Fruit fly (Drosophila melanogaster): ENCODE data around the gene CG9400.

CG9400 gene

DNA sequence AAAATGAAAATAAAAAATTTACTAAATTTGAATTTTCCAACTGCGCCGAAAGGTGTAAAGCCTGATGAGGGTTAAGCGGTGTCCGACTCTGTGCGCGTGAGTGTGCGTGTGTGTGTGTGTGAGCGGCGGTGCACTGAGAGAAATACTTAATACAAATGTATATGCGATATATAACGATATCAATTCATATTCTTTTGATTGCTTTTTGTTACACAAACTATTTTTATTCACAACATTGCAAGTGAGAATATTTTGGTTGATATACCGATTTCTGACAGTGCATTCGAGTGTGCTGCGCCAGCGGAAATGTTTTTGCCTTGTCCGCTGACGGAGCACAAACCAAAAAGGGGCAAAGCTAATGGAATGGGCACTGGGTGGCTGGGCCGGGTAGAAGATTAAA lies 43.0 kb upstream of the CG9400 start (continued):
- TF ChIP-seq CG13775 (GFP tag; optimal IDR thresholded peaks at IDR 0.05) (no peak), Atf6 (GFP tag; IDR thresholded peaks at IDR 0.05) (no peak), otp (GFP tag; IDR thresholded peaks at IDR 0.05) (no peak), ab (GFP tag; optimal IDR thresholded peaks at IDR 0.05) (no peak), lov (optimal IDR thresholded peaks at IDR 0.05) (no peak), lov (GFP tag; IDR thresholded peaks at IDR 0.05) (no peak), dmrt11E (tag; optimal IDR thresholded peaks at IDR 0.05) (no peak), CG18262 (tag; optimal IDR thresholded peaks at IDR 0.05) (no peak), twi (tag; optimal IDR thresholded peaks at IDR 0.05) (no peak), CG17829 (tag; optimal IDR thresholded peaks at IDR 0.05) (no peak), emc (GFP tag; optimal IDR thresholded peaks at IDR 0.05) (no peak), CG7839 (tag; optimal IDR thresholded peaks at IDR 0.05) (peak; percentile 33), CG4820 (GFP tag; optimal IDR thresholded peaks at IDR 0.05) (no peak), CG11398 (GFP tag; optimal IDR thresholded peaks at IDR 0.05) (no peak), CG2120 (GFP tag; optimal IDR thresholded peaks at IDR 0.05) (peak; percentile 10), CG4404 (GFP tag; IDR thresholded peaks at IDR 0.05) (no peak), bab2 (GFP tag; optimal IDR thresholded peaks at IDR 0.05) (no peak), wdn (GFP tag; IDR thresholded peaks at IDR 0.05) (no peak), CG10462 (GFP tag; optimal IDR thresholded peaks at IDR 0.05) (no peak), CG12769 (tag; optimal IDR thresholded peaks at IDR 0.05) (peak; percentile 38), Sox102F (GFP tag; optimal IDR thresholded peaks at IDR 0.05) (peak; percentile 27), E2f2 (GFP tag; IDR thresholded peaks at IDR 0.05) (no peak), B-H1 (GFP tag; IDR thresholded peaks at IDR 0.05) (no peak), disco-r (GFP tag; optimal IDR thresholded peaks at IDR 0.05) (no peak), seq (GFP tag; IDR thresholded peaks at IDR 0.05) (no peak), CG7271 (tag; optimal IDR thresholded peaks at IDR 0.05) (no peak), D19A (tag; optimal IDR thresholded peaks at IDR 0.05) (no peak), repo (GFP tag; optimal IDR thresholded peaks at IDR 0.05) (no peak), Hr39 (optimal IDR thresholded peaks at IDR 0.05) (no peak), zen2 (GFP tag; IDR thresholded peaks at IDR 0.05; ENCODE audit: partially characterized antibody) (no peak), sc (optimal IDR thresholded peaks at IDR 0.05) (no peak), sc (GFP tag; optimal IDR thresholded peaks at IDR 0.05) (no peak), CG10543 (GFP tag; optimal IDR thresholded peaks at IDR 0.05) (no peak), stc (GFP tag; IDR thresholded peaks at IDR 0.05) (no peak), Tbp (GFP tag; optimal IDR thresholded peaks at IDR 0.05) (no peak), CG15269 (tag; optimal IDR thresholded peaks at IDR 0.05) (peak; percentile 3), cad (GFP tag; optimal IDR thresholded peaks at IDR 0.05) (no peak), ems (GFP tag; optimal IDR thresholded peaks at IDR 0.05) (no peak), CG2678 (tag; optimal IDR thresholded peaks at IDR 0.05) (peak; percentile 38), wek (GFP tag; optimal IDR thresholded peaks at IDR 0.05) (no peak), lmd (GFP tag; IDR thresholded peaks at IDR 0.05) (no peak), ERR (GFP tag; optimal IDR thresholded peaks at IDR 0.05) (no peak), nom (GFP tag; optimal IDR thresholded peaks at IDR 0.05) (no peak), sens (GFP tag) (peak; percentile 79), CG1233 (GFP tag; optimal IDR thresholded peaks at IDR 0.05) (no peak), onecut (GFP tag; IDR thresholded peaks at IDR 0.05) (no peak), CG10431 (GFP tag; optimal IDR thresholded peaks at IDR 0.05) (no peak), CG9797 (GFP tag; optimal IDR thresholded peaks at IDR 0.05) (no peak), CG3838 (GFP tag; optimal IDR thresholded peaks at IDR 0.05) (no peak), CG7357 (GFP tag; IDR thresholded peaks at IDR 0.05) (no peak), Trl (optimal IDR thresholded peaks at IDR 0.05) (no peak), Trl (GFP tag; optimal IDR thresholded peaks at IDR 0.05) (no peak), Doc3 (GFP tag; IDR thresholded peaks at IDR 0.05; ENCODE audit: partially characterized antibody) (no peak), Gsc (GFP tag; IDR thresholded peaks at IDR 0.05) (no peak), dan (GFP tag; IDR thresholded peaks at IDR 0.05) (no peak)

All from whole organism, embryonic.